Worm (Caenorhabditis elegans): Measurements from ENCODE around the gene F28F8.9.
"Not testable (repeated sequence)": the region's sequence is repeated elsewhere in the genome, so short reads cannot be mapped to it uniquely, and the experiment has no call there.

DNA sequence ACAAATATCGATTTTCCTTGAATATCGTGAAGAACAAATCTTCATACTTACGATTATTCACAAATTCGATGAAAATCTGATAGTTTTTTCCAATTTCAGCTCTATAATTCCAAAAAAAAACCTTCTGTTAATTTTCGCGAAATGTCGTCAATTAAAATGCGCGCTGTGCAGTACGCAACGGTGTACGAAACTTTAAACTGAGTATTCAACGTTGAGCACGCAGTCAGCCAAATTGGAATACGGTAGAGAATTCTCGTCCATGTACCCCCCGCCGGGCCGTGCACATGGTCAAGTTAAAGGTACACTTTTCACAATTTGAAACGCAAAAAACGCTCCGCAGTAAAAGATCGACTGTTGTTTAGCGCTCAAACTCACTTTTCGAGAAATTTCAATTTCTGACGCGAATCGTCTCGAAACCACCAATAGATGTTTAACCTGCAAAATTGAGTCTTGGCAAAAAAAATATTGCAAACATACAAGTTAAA is 11.8 kb upstream of the F28F8.9 start, which contains the start of gene F28F8.7:
- TF ChIP-seq klf-2 (GFP tag; conservative IDR thresholded peaks at IDR 0.05); tab-1 (GFP tag; IDR thresholded peaks at IDR 0.05); flt-1 (GFP tag; IDR thresholded peaks at IDR 0.05); cog-1 (tag; optimal IDR thresholded peaks at IDR 0.05); T22C8.4 (GFP tag; IDR thresholded peaks at IDR 0.05); ref-1 (GFP tag; conservative IDR thresholded peaks at IDR 0.05); ztf-23 (GFP tag; IDR thresholded peaks at IDR 0.05); ztf-29 (GFP tag; IDR thresholded peaks at IDR 0.05): not testable (repeated sequence)

All from whole organism, midembryonic.